Worm (Caenorhabditis elegans): Measurements from ENCODE around the gene Y26G10.4.

Gene Y26G10.4

DNA sequence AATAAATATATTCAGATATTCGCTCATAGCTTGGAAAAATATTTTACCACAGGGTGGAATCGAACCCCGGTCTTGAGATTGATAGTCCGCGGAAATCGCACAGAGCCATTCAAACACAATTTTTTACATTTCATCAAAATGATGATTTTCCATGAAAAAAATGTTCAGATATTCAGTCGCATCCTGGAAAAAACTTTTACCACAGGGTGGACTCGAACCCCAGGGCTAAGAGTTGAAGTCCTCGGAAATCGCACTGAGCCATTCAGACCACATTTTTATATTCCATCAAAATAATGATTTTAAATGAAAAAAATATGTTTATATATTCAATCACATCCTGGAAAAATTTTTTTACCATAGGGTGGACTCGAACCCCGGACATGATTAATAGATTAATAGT is 23.6 kb upstream of the Y26G10.4 start:
- TF ChIP-seq nhr-6 (tag; optimal IDR thresholded peaks at IDR 0.05) (no peak), egl-43 (GFP tag; IDR thresholded peaks at IDR 0.05) (no peak), lin-38 (GFP tag; IDR thresholded peaks at IDR 0.05) (0 out of 2 replicates have a peak, but pooled peaks have one; percentile 22)

DNA sequence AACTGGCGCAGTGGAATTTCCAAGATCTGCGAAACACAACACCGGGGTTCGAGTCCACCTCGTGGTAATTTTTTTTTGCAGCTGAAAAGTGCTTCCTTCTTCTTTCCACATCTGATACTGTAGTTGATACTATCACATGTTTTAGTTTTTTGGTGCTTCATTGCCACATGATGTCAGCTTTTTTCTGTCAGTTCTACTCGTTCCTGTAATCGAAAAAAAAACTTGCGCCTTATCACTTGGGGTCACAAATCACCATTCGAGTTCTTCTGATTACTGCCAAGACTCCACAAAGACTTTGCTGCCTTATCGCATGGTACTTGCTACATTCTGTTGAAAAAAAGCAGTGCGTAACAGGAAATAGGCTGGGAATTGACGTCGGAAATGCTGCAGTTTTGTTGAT is 22.7 kb upstream of the Y26G10.4 start:
- TF ChIP-seq saeg-2 (GFP tag; IDR thresholded peaks at IDR 0.05) = peak; percentile 72; the same call in 1 of the 2 replicates
- TF ChIP-seq ceh-20 (GFP tag; IDR thresholded peaks at IDR 0.05) = peak; percentile 37; the same call in 1 of the 2 replicates
- peak; percentile 79 for TF ChIP-seq tra-1 (GFP tag; IDR thresholded peaks at IDR 0.05)
- TF ChIP-seq zag-1 (tag; optimal IDR thresholded peaks at IDR 0.05) = no peak
- no peak for TF ChIP-seq nhr-76 (tag; optimal IDR thresholded peaks at IDR 0.05)
- TF ChIP-seq unc-130 (GFP tag; optimal IDR thresholded peaks at IDR 0.05) = no peak
- TF ChIP-seq gei-8 (GFP tag; optimal IDR thresholded peaks at IDR 0.05) = no peak
- TF ChIP-seq ceh-28 (tag; optimal IDR thresholded peaks at IDR 0.05) = no peak
- no peak for TF ChIP-seq vab-7 (GFP tag; IDR thresholded peaks at IDR 0.05)
- no peak for TF ChIP-seq hif-1 (tag; optimal IDR thresholded peaks at IDR 0.05)
- TF ChIP-seq cey-2 (tag; optimal IDR thresholded peaks at IDR 0.05; ENCODE audit: borderline replicate concordance, insufficient read depth) = no peak
- TF ChIP-seq zip-11 (GFP tag; IDR thresholded peaks at IDR 0.05) = no peak
- TF ChIP-seq R02D3.7 (tag; optimal IDR thresholded peaks at IDR 0.05) = no peak
- TF ChIP-seq snpc-4 (tag; optimal IDR thresholded peaks at IDR 0.05) = no peak
- no peak for TF ChIP-seq zip-2 (tag; optimal IDR thresholded peaks at IDR 0.05)
- no peak for TF ChIP-seq unc-39 (tag; optimal IDR thresholded peaks at IDR 0.05)
- no peak for TF ChIP-seq ZK337.2 (GFP tag; IDR thresholded peaks at IDR 0.05)
- TF ChIP-seq Y105C5A.15 (GFP tag; IDR thresholded peaks at IDR 0.05) = no peak
- TF ChIP-seq nhr-41 (GFP tag; IDR thresholded peaks at IDR 0.05) = no peak
- no peak for TF ChIP-seq hmg-1.1 (GFP tag; IDR thresholded peaks at IDR 0.05)
- no peak for TF ChIP-seq ztf-11 (tag; optimal IDR thresholded peaks at IDR 0.05)
- no peak for TF ChIP-seq ceh-62 (tag; optimal IDR thresholded peaks at IDR 0.05)
- TF ChIP-seq unc-62 (GFP tag; optimal IDR thresholded peaks at IDR 0.05 in 1 of 2) = no peak
- no peak for TF ChIP-seq unc-62 (tag; optimal IDR thresholded peaks at IDR 0.05)
- peak; percentile 98 for TF ChIP-seq pqm-1 (tag; optimal IDR thresholded peaks at IDR 0.05)
- peak; percentile 87 for TF ChIP-seq dve-1 (tag; optimal IDR thresholded peaks at IDR 0.05; ENCODE audit: insufficient read depth)
- no peak for TF ChIP-seq ceh-82 (tag; optimal IDR thresholded peaks at IDR 0.05)
- TF ChIP-seq ces-1 (GFP tag; optimal IDR thresholded peaks at IDR 0.05) = no peak
- peak; percentile 67 for TF ChIP-seq mdt-29 (GFP tag; IDR thresholded peaks at IDR 0.05)
- TF ChIP-seq T20F7.1 (GFP tag; optimal IDR thresholded peaks at IDR 0.05) = no peak
- TF ChIP-seq mxl-2 (GFP tag; conservative IDR thresholded peaks at IDR 0.05) = no peak
- TF ChIP-seq skn-1 (tag; optimal IDR thresholded peaks at IDR 0.05) = no peak
- peak; percentile 78 for TF ChIP-seq nhr-77 (tag; optimal IDR thresholded peaks at IDR 0.05)
- TF ChIP-seq ceh-32 (tag; optimal IDR thresholded peaks at IDR 0.05; ENCODE audit: poor library complexity) = no peak
- TF ChIP-seq set-16 (GFP tag; IDR thresholded peaks at IDR 0.05) = no peak
- TF ChIP-seq F10B5.3 (tag; optimal IDR thresholded peaks at IDR 0.05) = no peak
- TF ChIP-seq spr-1 (tag; optimal IDR thresholded peaks at IDR 0.05) = no peak
- no peak for TF ChIP-seq arid-1 (GFP tag; conservative IDR thresholded peaks at IDR 0.05)
- peak; percentile 78 for TF ChIP-seq nhr-102 (tag; optimal IDR thresholded peaks at IDR 0.05)
- no peak for TF ChIP-seq zfp-3 (GFP tag; conservative IDR thresholded peaks at IDR 0.05)
- no peak for TF ChIP-seq lir-3 (tag; optimal IDR thresholded peaks at IDR 0.05)
- TF ChIP-seq fos-1 (tag; optimal IDR thresholded peaks at IDR 0.05) = no peak
- peak; percentile 58 for TF ChIP-seq nhr-10 (tag; optimal IDR thresholded peaks at IDR 0.05)
- TF ChIP-seq nhr-25 (tag; optimal IDR thresholded peaks at IDR 0.05; ENCODE audit: borderline replicate concordance, insufficient read depth) = no peak
- no peak for TF ChIP-seq lim-7 (GFP tag; IDR thresholded peaks at IDR 0.05)
- no peak for TF ChIP-seq lin-38 (GFP tag; IDR thresholded peaks at IDR 0.05)
- TF ChIP-seq daf-8 (GFP tag; IDR thresholded peaks at IDR 0.05) = no peak
- TF ChIP-seq daf-19 (GFP tag; conservative IDR thresholded peaks at IDR 0.05) = no peak
- TF ChIP-seq dmd-6 (GFP tag; IDR thresholded peaks at IDR 0.05) = peak; percentile 97
